Fruit fly (Drosophila melanogaster): ENCODE results near the gene TfIIEalpha.

- TF ChIP-seq CTCF (optimal IDR thresholded peaks at IDR 0.05) (no peak), CG8478 (optimal IDR thresholded peaks at IDR 0.05) (no peak)
These were observed 33.3 kb downstream of the TfIIEalpha start, which contains the start of gene CG14132 for dm6 chr3L:11715187-11715586.

Measured in S2 (cell line).